Worm (Caenorhabditis elegans) whole organism, early embryonic: ENCODE measurements around the gene tin-9.1.

Experiments
- B0310.2 ChIP-seq: sonication (generic microtip); optimal IDR thresholded peaks from 2 replicates; lab custom pipeline; 2016; ENCODE audit warnings: mild to moderate bottlenecking, missing genetic modification characterization, missing compliant biosample characterization
- F13C5.2 ChIP-seq: sonication (generic microtip); optimal IDR thresholded peaks from 2 replicates; lab custom pipeline; 2017; ENCODE audit warnings: mild to moderate bottlenecking, missing genetic modification characterization, inconsistent platforms, missing compliant biosample characterization
- aly-1 ChIP-seq: sonication (generic microtip); optimal IDR thresholded peaks from 2 replicates; lab custom pipeline; 2016; ENCODE audit warnings: missing genetic modification characterization, missing compliant biosample characterization
- ama-1 ChIP-seq: fragments of 150-350 bp; optimal IDR thresholded peaks from 2 replicates; lab custom pipeline; 2014
- ceh-13 ChIP-seq: fragments of 200-800 bp; sonication (Bioruptor generic); optimal IDR thresholded peaks from 2 replicates; lab custom pipeline; 2018; ENCODE audit warnings: mild to moderate bottlenecking, missing genetic modification characterization, missing compliant biosample characterization
- ceh-36 ChIP-seq: sonication (generic microtip); optimal IDR thresholded peaks from 2 replicates; lab custom pipeline; 2016; ENCODE audit warnings: missing genetic modification characterization, inconsistent platforms, missing compliant biosample characterization
- ets-7 ChIP-seq: sonication (generic microtip); optimal IDR thresholded peaks from 2 replicates; lab custom pipeline; 2016; ENCODE audit warnings: missing genotype, missing genetic modification characterization, missing compliant biosample characterization
- flt-1 ChIP-seq: fragments of 200-800 bp; sonication (Bioruptor generic); IDR thresholded peaks from 2 replicates; pipeline ENCODE4 v1.3.6; 2022; ENCODE audit warnings: missing genetic modification characterization, missing compliant biosample characterization
- hmbx-1 ChIP-seq: sonication (generic microtip); optimal IDR thresholded peaks from 2 replicates; lab custom pipeline; 2016; ENCODE audit warnings: mild to moderate bottlenecking, missing genetic modification characterization, missing compliant biosample characterization
- hmg-4 ChIP-seq: fragments of 200-800 bp; sonication (Bioruptor generic); optimal IDR thresholded peaks from 2 replicates; lab custom pipeline; 2018; ENCODE audit warnings: mild to moderate bottlenecking, missing genetic modification characterization, missing compliant biosample characterization
- hnd-1 ChIP-seq: sonication (generic microtip); optimal IDR thresholded peaks from 2 replicates; lab custom pipeline; 2016; ENCODE audit warnings: missing genetic modification characterization, missing compliant biosample characterization
- pes-1 ChIP-seq: fragments of 200-800 bp; sonication (Bioruptor generic); IDR thresholded peaks from 2 replicates; pipeline ENCODE4 v1.3.6; 2022; ENCODE audit warnings: missing genetic modification reagents, missing genetic modification characterization, missing compliant biosample characterization
- scrt-1 ChIP-seq: fragments of 200-800 bp; sonication (Bioruptor generic); IDR thresholded peaks from 2 replicates; pipeline ENCODE4 v1.3.6; 2022; ENCODE audit warnings: missing genetic modification characterization, missing compliant biosample characterization
- sea-1 ChIP-seq: fragments of 200-800 bp; sonication (Bioruptor generic); conservative IDR thresholded peaks from 2 replicates; pipeline ENCODE4 v1.3.6; 2022; ENCODE audit warnings: missing genetic modification characterization, missing compliant biosample characterization
- tbx-11 ChIP-seq: fragments of 200-800 bp; sonication (Bioruptor generic); IDR thresholded peaks from 2 replicates; pipeline ENCODE4 v1.3.6; 2022; ENCODE audit warnings: missing genetic modification characterization, missing compliant biosample characterization
- tbx-37 ChIP-seq: fragments of 200-800 bp; sonication (Bioruptor generic); conservative IDR thresholded peaks from 2 replicates; pipeline ENCODE4 v1.3.6; 2022; ENCODE audit warnings: missing genetic modification reagents, missing genetic modification characterization, missing compliant biosample characterization
- tra-4 ChIP-seq: sonication (generic microtip); optimal IDR thresholded peaks from 2 replicates; lab custom pipeline; 2017; ENCODE audit warnings: missing genetic modification characterization, missing compliant biosample characterization

Gene tin-9.1

ce11 chrIV:7067446-7067845 lies 23.0 kb upstream of the tin-9.1 start:
- no peak for TF ChIP-seq sea-1
- no peak for TF ChIP-seq ama-1 (lab: Kevin White, UChicago)
- no peak for TF ChIP-seq B0310.2 (tag; lab: Kevin White, UChicago)

DNA sequence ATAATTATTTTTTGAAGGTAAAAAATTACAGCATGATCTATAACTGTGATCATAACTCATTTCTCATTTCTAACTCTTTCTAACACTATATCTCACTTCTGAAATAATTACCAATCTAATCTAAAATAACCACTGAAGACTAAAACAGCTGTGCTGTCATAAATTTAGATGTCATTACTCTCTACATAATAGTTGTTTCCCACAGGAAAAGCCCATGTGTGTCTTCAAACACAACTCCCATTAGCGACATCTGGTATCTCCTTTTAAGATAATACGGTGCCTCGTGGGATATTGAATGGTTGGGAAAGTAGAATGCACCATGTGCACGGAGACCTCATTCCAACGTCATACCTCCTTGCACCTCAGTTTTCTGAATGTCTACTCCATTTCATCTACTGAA lies 20.6 kb upstream of the tin-9.1 start, which contains the start of gene Y43B11AL.1:
Y43B11AL.1 (plus strand) TSS at position 301 of the 400 bp plus-strand sequence.
- no peak for TF ChIP-seq tra-4 (tag; lab: Kevin White, UChicago)
- TF ChIP-seq ceh-13 (GFP tag; lab: Kevin White, UChicago) = no peak
- no peak for TF ChIP-seq flt-1
- no peak for TF ChIP-seq hnd-1 (tag; lab: Kevin White, UChicago)

DNA sequence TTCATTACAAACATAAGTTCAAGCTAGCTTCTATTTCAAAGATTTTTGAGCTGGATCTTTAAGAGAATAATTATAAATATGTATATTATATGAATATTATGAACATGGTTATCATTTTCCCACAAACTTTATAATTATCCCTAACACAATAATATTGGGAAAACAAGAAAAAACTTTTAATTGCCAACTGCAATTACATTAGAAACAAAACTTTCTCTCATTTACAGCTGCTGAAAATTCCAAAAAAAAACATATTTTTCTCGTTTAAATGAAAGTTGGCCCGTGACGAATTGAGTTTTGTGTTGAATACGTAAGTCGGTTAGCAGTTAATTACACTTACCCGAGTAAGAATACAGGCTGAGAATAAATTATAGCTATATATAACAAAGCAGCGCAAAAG lies 18.3 kb upstream of the tin-9.1 start:
- no peak for TF ChIP-seq tbx-37 (GFP tag; lab: Robert Waterston, UW)
- no peak for TF ChIP-seq F13C5.2 (tag; lab: Kevin White, UChicago)
- TF ChIP-seq sea-1 = no peak
- no peak for TF ChIP-seq hmg-4 (GFP tag; lab: Kevin White, UChicago)
- TF ChIP-seq ets-7 (tag; lab: Kevin White, UChicago) = no peak
- TF ChIP-seq pes-1 (GFP tag; lab: Robert Waterston, UW) = no peak
- TF ChIP-seq ama-1 (lab: Kevin White, UChicago) = no peak
- no peak for TF ChIP-seq flt-1
- TF ChIP-seq aly-1 (tag; lab: Kevin White, UChicago) = no peak
- TF ChIP-seq tra-4 (tag; lab: Kevin White, UChicago) = no peak

- TF ChIP-seq B0310.2 (tag; lab: Kevin White, UChicago) = no peak
- TF ChIP-seq ets-7 (tag; lab: Kevin White, UChicago) = no peak
- TF ChIP-seq ama-1 (lab: Kevin White, UChicago) = no peak
- no peak for TF ChIP-seq hmg-4 (GFP tag; lab: Kevin White, UChicago)
- no peak for TF ChIP-seq sea-1
- no peak for TF ChIP-seq hnd-1 (tag; lab: Kevin White, UChicago)
- no peak for TF ChIP-seq ceh-13 (GFP tag; lab: Kevin White, UChicago)
- TF ChIP-seq pes-1 (GFP tag; lab: Robert Waterston, UW) = no peak
- no peak for TF ChIP-seq scrt-1 (GFP tag; lab: Robert Waterston, UW)
- no peak for TF ChIP-seq hmbx-1 (tag; lab: Kevin White, UChicago)
- TF ChIP-seq tbx-37 (GFP tag; lab: Robert Waterston, UW) = no peak
- no peak for TF ChIP-seq tbx-11 (GFP tag; lab: Robert Waterston, UW)
- TF ChIP-seq ceh-36 (tag; lab: Kevin White, UChicago) = no peak
- TF ChIP-seq F13C5.2 (tag; lab: Kevin White, UChicago) = no peak
These were observed 13.3 kb upstream of the tin-9.1 start, which contains the start of gene srx-50 for ce11 chrIV:7057677-7058076. Gene srx-50, plus strand, starts transcription at chrIV:7057977.

DNA sequence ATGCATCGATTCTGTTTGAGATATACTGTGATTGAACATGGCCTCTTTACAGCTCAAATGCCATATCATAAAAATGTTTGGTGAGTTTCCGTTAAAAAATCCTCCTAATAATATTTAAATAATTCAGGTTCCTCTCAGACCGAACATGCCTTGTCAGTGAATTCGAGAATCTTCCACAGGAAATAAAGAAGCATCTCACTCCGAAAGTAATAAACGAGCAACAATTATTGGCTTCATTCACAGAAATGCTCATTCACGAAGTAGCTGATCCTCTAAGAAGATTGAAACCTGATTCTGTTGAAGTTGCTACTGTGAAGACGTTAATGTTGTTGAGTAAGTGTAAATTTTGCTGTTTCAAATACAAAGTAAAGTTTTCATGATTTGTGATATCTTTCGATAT lies 7.7 kb upstream of the tin-9.1 start:
- no peak for TF ChIP-seq ets-7 (tag; lab: Kevin White, UChicago)
- TF ChIP-seq hmbx-1 (tag; lab: Kevin White, UChicago) = no peak
- no peak for TF ChIP-seq B0310.2 (tag; lab: Kevin White, UChicago)
- TF ChIP-seq tbx-11 (GFP tag; lab: Robert Waterston, UW) = no peak
- TF ChIP-seq scrt-1 (GFP tag; lab: Robert Waterston, UW) = no peak
- TF ChIP-seq hmg-4 (GFP tag; lab: Kevin White, UChicago) = no peak
- no peak for TF ChIP-seq sea-1
- TF ChIP-seq tbx-37 (GFP tag; lab: Robert Waterston, UW) = no peak
- TF ChIP-seq ceh-36 (tag; lab: Kevin White, UChicago) = no peak
- no peak for TF ChIP-seq tra-4 (tag; lab: Kevin White, UChicago)
- TF ChIP-seq ama-1 (lab: Kevin White, UChicago) = no peak
- no peak for TF ChIP-seq F13C5.2 (tag; lab: Kevin White, UChicago)
- no peak for TF ChIP-seq pes-1 (GFP tag; lab: Robert Waterston, UW)
- no peak for TF ChIP-seq hnd-1 (tag; lab: Kevin White, UChicago)
- TF ChIP-seq aly-1 (tag; lab: Kevin White, UChicago) = no peak

DNA sequence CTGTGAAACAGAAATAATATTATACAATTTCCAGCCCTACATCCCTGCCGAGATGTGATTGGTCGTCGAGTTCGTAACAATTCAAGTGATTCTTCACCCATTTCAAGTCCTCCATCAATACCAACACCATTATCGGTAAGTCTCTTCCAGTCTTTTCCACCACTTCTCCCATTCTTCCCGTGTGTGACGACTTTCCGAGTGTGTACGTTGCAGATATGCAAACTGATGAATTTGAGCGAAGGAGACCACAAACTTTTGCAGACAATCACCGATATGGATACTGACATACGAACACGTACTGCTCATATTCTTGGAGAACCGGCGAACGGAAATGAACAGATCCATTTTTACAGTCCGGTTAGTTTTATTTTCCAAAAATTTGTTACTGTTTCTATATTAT lies 7.1 kb upstream of the tin-9.1 start:
- TF ChIP-seq tra-4 (tag; lab: Kevin White, UChicago) = no peak
- no peak for TF ChIP-seq aly-1 (tag; lab: Kevin White, UChicago)
- TF ChIP-seq hnd-1 (tag; lab: Kevin White, UChicago) = no peak
- TF ChIP-seq hmbx-1 (tag; lab: Kevin White, UChicago) = no peak
- TF ChIP-seq tbx-37 (GFP tag; lab: Robert Waterston, UW) = no peak
- no peak for TF ChIP-seq hmg-4 (GFP tag; lab: Kevin White, UChicago)
- no peak for TF ChIP-seq ets-7 (tag; lab: Kevin White, UChicago)
- TF ChIP-seq scrt-1 (GFP tag; lab: Robert Waterston, UW) = no peak
- no peak for TF ChIP-seq flt-1
- no peak for TF ChIP-seq tbx-11 (GFP tag; lab: Robert Waterston, UW)
- no peak for TF ChIP-seq sea-1
- TF ChIP-seq pes-1 (GFP tag; lab: Robert Waterston, UW) = no peak

ce11 chrIV:7049672-7050206 lies 5.3 kb upstream of the tin-9.1 start, which contains the start of gene nhr-105:
Gene nhr-105, plus strand, starts transcription at chrIV:7050156.
- TF ChIP-seq ets-7 (tag; lab: Kevin White, UChicago) (no peak), hnd-1 (tag; lab: Kevin White, UChicago) (no peak), hmg-4 (GFP tag; lab: Kevin White, UChicago) (no peak), sea-1 (no peak)
